Fruit fly (Drosophila melanogaster) Kc167 (cell line): Measurements from ENCODE around the gene Schip1.

ENCODE experiments used
- Myc ChIP-seq: fragments of >200 bp; optimal IDR thresholded peaks from 2 replicates; lab custom pipeline; 2017; ENCODE audit warnings: missing external identifiers
- Sin3A ChIP-seq: fragments of >200 bp; optimal IDR thresholded peaks from 2 replicates; lab custom pipeline; 2018; ENCODE audit warnings: missing external identifiers
- h ChIP-seq: fragments of >200 bp; optimal IDR thresholded peaks from 3 replicates; lab custom pipeline; 2018; ENCODE audit warnings: missing external identifiers
- insv ChIP-seq: fragments of >200 bp; optimal IDR thresholded peaks from 3 replicates; lab custom pipeline; 2018; ENCODE audit warnings: missing external identifiers
- psq ChIP-seq: fragments of >200 bp; optimal IDR thresholded peaks from 2 replicates; lab custom pipeline; 2017; ENCODE audit warnings: missing external identifiers
- ttk ChIP-seq: sonication (Bioruptor generic); optimal IDR thresholded peaks from 2 replicates; lab custom pipeline; 2017; ENCODE audit warnings: missing external identifiers

The Schip1 gene

dm6 chr2L:10353871-10354270, 23.0 kb upstream of the Schip1 start, which contains the start of gene CG34367:
CG34367 (minus strand) TSS chr2L:10353905.
- TF ChIP-seq ttk (lab: Kevin White, UChicago) (no peak), insv (lab: Kevin White, UChicago) (no peak), Myc (lab: Kevin White, UChicago) (no peak), h (no peak), Sin3A (no peak)

dm6 chr2L:10351130-10351529, 20.2 kb upstream of the Schip1 start:
- TF ChIP-seq Sin3A (no peak), psq (no peak), h (no peak), ttk (lab: Kevin White, UChicago) (no peak), Myc (lab: Kevin White, UChicago) (no peak), insv (lab: Kevin White, UChicago) (no peak)

- no peak for TF ChIP-seq ttk (lab: Kevin White, UChicago)
- no peak for TF ChIP-seq psq
- TF ChIP-seq Myc (lab: Kevin White, UChicago): no peak
- TF ChIP-seq insv (lab: Kevin White, UChicago): no peak
- TF ChIP-seq Sin3A: no peak
- TF ChIP-seq h: no peak
Observed at dm6 chr2L:10344029-10344606, 13.2 kb upstream of the Schip1 start, which contains the start of gene Frmd5. Frmd5 (plus strand) TSS chr2L:10344442.

dm6 chr2L:10342471-10342870, 11.6 kb upstream of the Schip1 start, which contains the start of gene Sps2:
Sps2 (plus strand) TSS chr2L:10342594.
- TF ChIP-seq ttk (lab: Kevin White, UChicago) (no peak), Sin3A (no peak), psq (no peak), h (no peak), insv (lab: Kevin White, UChicago) (no peak), Myc (lab: Kevin White, UChicago) (no peak)

- TF ChIP-seq Myc (lab: Kevin White, UChicago) (no peak), psq (no peak), h (no peak), Sin3A (no peak), insv (lab: Kevin White, UChicago) (no peak), ttk (lab: Kevin White, UChicago) (no peak)
Observed at dm6 chr2L:10341405-10341804, 10.5 kb upstream of the Schip1 start, which contains the start of gene CG31715. CG31715 (plus strand) TSS chr2L:10341616.

- TF ChIP-seq ttk (lab: Kevin White, UChicago) (no peak), Myc (lab: Kevin White, UChicago) (no peak), Sin3A (no peak), psq (no peak), insv (lab: Kevin White, UChicago) (no peak)
Observed at dm6 chr2L:10339841-10340240, 8.9 kb upstream of the Schip1 start.

- TF ChIP-seq ttk (lab: Kevin White, UChicago): no peak
- no peak for TF ChIP-seq Sin3A
- no peak for TF ChIP-seq Myc (lab: Kevin White, UChicago)
Observed at dm6 chr2L:10339212-10339721, 8.4 kb upstream of the Schip1 start, which contains the start of gene SamDC. SamDC (plus strand) TSS chr2L:10339457.

- TF ChIP-seq Myc (lab: Kevin White, UChicago) (no peak), Sin3A (no peak), psq (no peak), h (no peak), insv (lab: Kevin White, UChicago) (no peak), ttk (lab: Kevin White, UChicago) (no peak)
Observed at dm6 chr2L:10334854-10335277, 4.0 kb upstream of the Schip1 start.

- no peak for TF ChIP-seq h
- TF ChIP-seq Myc (lab: Kevin White, UChicago): no peak
- no peak for TF ChIP-seq psq
- no peak for TF ChIP-seq Sin3A
- TF ChIP-seq insv (lab: Kevin White, UChicago): no peak
- TF ChIP-seq ttk (lab: Kevin White, UChicago): no peak
Observed at dm6 chr2L:10334213-10334612, 3.3 kb upstream of the Schip1 start.

dm6 chr2L:10333091-10333991, 2.4 kb upstream of the Schip1 start, which contains the start of gene GATAd:
GATAd (plus strand) TSS chr2L:10333734.
- no peak for TF ChIP-seq psq
- TF ChIP-seq h: no peak
- no peak for TF ChIP-seq ttk (lab: Kevin White, UChicago)
- no peak for TF ChIP-seq Myc (lab: Kevin White, UChicago)
- no peak for TF ChIP-seq insv (lab: Kevin White, UChicago)
- TF ChIP-seq Sin3A: no peak

dm6 chr2L:10327790-10328189, 3.1 kb downstream of the Schip1 start, which contains the start of gene RnrL:
RnrL (minus strand) TSS chr2L:10327943.
- TF ChIP-seq ttk (lab: Kevin White, UChicago) (no peak), insv (lab: Kevin White, UChicago) (no peak), Myc (lab: Kevin White, UChicago) (no peak), Sin3A (no peak), h (no peak), psq (no peak)

- TF ChIP-seq Sin3A (no peak), psq (no peak), ttk (lab: Kevin White, UChicago) (no peak), h (no peak), Myc (lab: Kevin White, UChicago) (no peak), insv (lab: Kevin White, UChicago) (no peak)
Observed at dm6 chr2L:10322773-10323487, 8.0 kb downstream of the Schip1 start, which contains the start of gene CG5381. CG5381 (minus strand) TSS chr2L:10323102.
